Worm (Caenorhabditis elegans) whole organism, L3 larva: Measurements from ENCODE around the gene F53H4.3.

Experiments
- aly-2 ChIP-seq: fragments of 150-350 bp; optimal IDR thresholded peaks from 2 replicates; lab custom pipeline; 2014; ENCODE audit warnings: missing biosample characterization, missing genetic modification characterization
- ama-1 ChIP-seq: fragments of 150-350 bp; optimal IDR thresholded peaks from 2 replicates; lab custom pipeline; 2018
- ceh-82 ChIP-seq: fragments of 150-350 bp; optimal IDR thresholded peaks from 2 replicates; lab custom pipeline; 2014; ENCODE audit warnings: missing biosample characterization, missing genetic modification characterization
- egl-27 ChIP-seq: sonication (generic microtip); optimal IDR thresholded peaks from 4 replicates; lab custom pipeline; 2017; ENCODE audit warnings: missing biosample characterization, missing genetic modification reagents, missing genetic modification characterization
- elt-2 ChIP-seq: sonication (generic microtip); optimal IDR thresholded peaks from 2 replicates; lab custom pipeline; 2016; ENCODE audit warnings: missing genetic modification reagents, mild to moderate bottlenecking, missing genetic modification characterization, missing compliant biosample characterization
- lin-39 ChIP-seq: fragments of 150-350 bp; optimal IDR thresholded peaks from 2 replicates; lab custom pipeline; 2018; ENCODE audit warnings: missing biosample characterization, missing genetic modification reagents, missing genetic modification characterization
- nhr-12 ChIP-seq: fragments of 150-350 bp; optimal IDR thresholded peaks from 2 replicates; lab custom pipeline; 2014; ENCODE audit warnings: missing biosample characterization, missing genetic modification characterization
- nhr-237 ChIP-seq: fragments of 150-350 bp; optimal IDR thresholded peaks from 2 replicates; lab custom pipeline; 2014; ENCODE audit warnings: missing biosample characterization, missing genetic modification characterization
- nhr-25 ChIP-seq: sonication (generic microtip); optimal IDR thresholded peaks from 2 replicates; lab custom pipeline; 2017; ENCODE audit warnings: missing biosample characterization, missing genetic modification characterization
- pha-4 ChIP-seq: fragments of 150-350 bp; optimal IDR thresholded peaks from 2 replicates; lab custom pipeline; 2014; ENCODE audit warnings: missing biosample characterization, missing genetic modification reagents, missing genetic modification characterization
- unc-62 ChIP-seq: fragments of 150-350 bp; sonication (generic microtip); optimal IDR thresholded peaks from 4 replicates; lab custom pipeline; 2014; ENCODE audit warnings: missing biosample characterization, missing genetic modification reagents, missing genetic modification characterization

DNA sequence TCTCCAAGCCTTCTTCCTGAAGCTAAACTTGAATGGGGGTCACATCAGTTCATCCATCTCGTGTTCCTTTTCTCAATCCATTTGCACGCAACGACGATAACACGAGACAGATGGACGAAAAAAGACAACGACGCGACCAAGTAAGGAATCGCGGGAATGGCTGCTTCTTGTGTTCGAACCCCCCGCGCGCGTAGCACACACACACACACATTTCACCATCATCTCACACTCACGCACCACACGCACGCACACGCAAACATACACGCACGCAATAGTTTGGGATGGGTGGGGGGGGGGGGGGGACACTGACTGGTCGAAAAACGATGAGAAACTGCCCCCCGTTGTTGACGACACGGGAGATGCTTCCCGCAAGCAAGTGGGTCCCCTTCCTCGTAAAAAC, 10.5 kb downstream of the F53H4.3 start:
- no peak for TF ChIP-seq elt-2 (tag; lab: Kevin White, UChicago)
- no peak for TF ChIP-seq pha-4 (tag; lab: Kevin White, UChicago)
- no peak for TF ChIP-seq ama-1
- no peak for TF ChIP-seq nhr-237 (tag; lab: Kevin White, UChicago)
- peak; percentile 53 for TF ChIP-seq lin-39 (tag; lab: Kevin White, UChicago)
- TF ChIP-seq nhr-25 (tag; lab: Kevin White, UChicago): no peak
- no peak for TF ChIP-seq nhr-12
- TF ChIP-seq egl-27 (tag; lab: Kevin White, UChicago): no peak
- no peak for TF ChIP-seq ceh-82
- no peak for TF ChIP-seq unc-62
- TF ChIP-seq aly-2 (tag; lab: Kevin White, UChicago): no peak
